Fruit fly (Drosophila melanogaster) whole organism, embryonic: ENCODE results near the gene CG5214.
A peak's percentile ranks its signal among the peaks of the same experiment; 100 is the strongest.

Experiments
- ATbp ChIP-seq: fragments of 200-800 bp; sonication (Bioruptor generic); optimal IDR thresholded peaks from 2 replicates; lab custom pipeline; 2017; ENCODE audit warnings: missing biosample characterization, mild to moderate bottlenecking, missing genetic modification characterization, missing genetic modification reagents
- Ada2b ChIP-seq: fragments of 200-800 bp; sonication (Bioruptor generic); IDR thresholded peaks from 2 replicates; pipeline ENCODE4 v1.3.6; 2022; ENCODE audit warnings: missing biosample characterization, missing genetic modification characterization
- Aef1 ChIP-seq: fragments of 200-800 bp; sonication (Bioruptor generic); IDR thresholded peaks from 3 replicates; pipeline ENCODE4 v1.3.6; 2022; ENCODE audit warnings: missing biosample characterization, missing genetic modification characterization
- Awh ChIP-seq: fragments of 200-800 bp; sonication (Bioruptor generic); IDR thresholded peaks from 2 replicates; pipeline ENCODE4, ENCODE4 v1.3.6; 2022; ENCODE audit warnings: missing biosample characterization, missing genetic modification characterization
- BEAF-32 ChIP-seq: fragments of 200-800 bp; sonication (Bioruptor generic); optimal IDR thresholded peaks from 3 replicates; lab custom pipeline; 2017; ENCODE audit warnings: missing biosample characterization, missing genetic modification characterization, mild to moderate bottlenecking, moderate library complexity, missing genetic modification reagents
- Bgb ChIP-seq: fragments of 200-800 bp; sonication (Bioruptor generic); IDR thresholded peaks from 2 replicates; pipeline ENCODE4 v1.3.6; 2022; ENCODE audit warnings: missing biosample characterization, missing genetic modification characterization; ENCODE audit not compliant: partially characterized antibody
- Blimp-1 ChIP-seq: fragments of 200-800 bp; sonication (Bioruptor generic); optimal IDR thresholded peaks from 3 replicates; lab custom pipeline; 2018; ENCODE audit warnings: missing biosample characterization, missing genetic modification characterization, mild to moderate bottlenecking, moderate library complexity, missing genetic modification reagents
- CG10267 ChIP-seq: fragments of 200-800 bp; sonication (Bioruptor generic); optimal IDR thresholded peaks from 2 replicates; lab custom pipeline; 2018; ENCODE audit warnings: missing biosample characterization, mild to moderate bottlenecking, missing genetic modification characterization, moderate library complexity
- CG11504 ChIP-seq: fragments of 200-800 bp; sonication (Bioruptor generic); optimal IDR thresholded peaks from 3 replicates; lab custom pipeline; 2019; ENCODE audit warnings: missing biosample characterization, mild to moderate bottlenecking, missing genetic modification characterization, moderate library complexity
- CG11695 ChIP-seq: fragments of 200-800 bp; sonication (Bioruptor generic); IDR thresholded peaks from 3 replicates; pipeline ENCODE4 v1.3.6; 2022; ENCODE audit warnings: missing biosample characterization, missing genetic modification characterization
- CG12299 ChIP-seq: fragments of 200-800 bp; sonication (Bioruptor generic); optimal IDR thresholded peaks from 2 replicates; lab custom pipeline; 2018; ENCODE audit warnings: missing biosample characterization, mild to moderate bottlenecking, missing genetic modification characterization
- CG12769 ChIP-seq: fragments of 200-800 bp; sonication (Bioruptor generic); optimal IDR thresholded peaks from 2 replicates; lab custom pipeline; 2019; ENCODE audit warnings: missing biosample characterization, mild to moderate bottlenecking, missing genetic modification characterization, moderate library complexity
- CG14050 ChIP-seq: fragments of 200-800 bp; sonication (Bioruptor generic); IDR thresholded peaks from 3 replicates; pipeline ENCODE4 v1.3.6; 2022; ENCODE audit warnings: missing biosample characterization, missing genetic modification characterization
- CG17568 ChIP-seq: fragments of 200-800 bp; sonication (Bioruptor generic); optimal IDR thresholded peaks from 2 replicates; lab custom pipeline; 2018; ENCODE audit warnings: missing biosample characterization, mild to moderate bottlenecking, missing genetic modification characterization, moderate library complexity
- CG30403 ChIP-seq: fragments of 200-800 bp; sonication (Bioruptor generic); optimal IDR thresholded peaks from 3 replicates; lab custom pipeline; 2016; ENCODE audit warnings: missing biosample characterization, missing genetic modification characterization
- CG31441 ChIP-seq: fragments of 200-800 bp; sonication (Bioruptor generic); IDR thresholded peaks from 2 replicates; pipeline ENCODE4 v1.3.6; 2022; ENCODE audit warnings: missing biosample characterization, missing genetic modification characterization
- CG33213 ChIP-seq: fragments of 200-800 bp; sonication (Bioruptor generic); optimal IDR thresholded peaks from 3 replicates; lab custom pipeline; 2016; ENCODE audit warnings: missing biosample characterization, missing genetic modification characterization
- CG5180 ChIP-seq: fragments of 200-800 bp; sonication (Bioruptor generic); optimal IDR thresholded peaks from 3 replicates; lab custom pipeline; 2017; ENCODE audit warnings: missing biosample characterization, missing genetic modification characterization, mild to moderate bottlenecking, moderate library complexity, missing genetic modification reagents
- CG6272 ChIP-seq: fragments of 200-800 bp; sonication (Bioruptor generic); IDR thresholded peaks from 2 replicates; pipeline ENCODE4 v1.3.6; 2022; ENCODE audit warnings: missing biosample characterization, missing genetic modification characterization
- CG7963 ChIP-seq: fragments of 200-800 bp; sonication (Bioruptor generic); IDR thresholded peaks from 3 replicates; pipeline ENCODE4 v1.3.6; 2022; ENCODE audit warnings: missing biosample characterization, missing genetic modification characterization; ENCODE audit not compliant: partially characterized antibody
- CG8359 ChIP-seq: fragments of 200-800 bp; sonication (Bioruptor generic); optimal IDR thresholded peaks from 2 replicates; lab custom pipeline; 2017; ENCODE audit warnings: missing biosample characterization, mild to moderate bottlenecking, missing genetic modification characterization, borderline replicate concordance
- CG8944 ChIP-seq: fragments of 200-800 bp; sonication (Bioruptor generic); optimal IDR thresholded peaks from 3 replicates; lab custom pipeline; 2016; ENCODE audit warnings: missing biosample characterization, missing genetic modification characterization
- CG9727 ChIP-seq: fragments of 200-800 bp; sonication (Bioruptor generic); optimal IDR thresholded peaks from 3 replicates; lab custom pipeline; 2017; ENCODE audit warnings: missing biosample characterization, mild to moderate bottlenecking, missing genetic modification characterization
- CkIIα-i1 ChIP-seq: fragments of 200-800 bp; sonication (Bioruptor generic); IDR thresholded peaks from 2 replicates; pipeline ENCODE4 v1.3.6; 2022; ENCODE audit warnings: missing biosample characterization, missing genetic modification characterization
- Dfd ChIP-seq, 2 experiments: fragments of >200 bp; optimal IDR thresholded peaks; 2 replicates each; lab custom pipeline; 2017; ENCODE audit warnings: missing biosample characterization in 2 of 2, missing genetic modification characterization in 2 of 2
- Dll ChIP-seq: fragments of 200-800 bp; sonication (Bioruptor generic); IDR thresholded peaks from 4 replicates; pipeline ENCODE4 v1.3.6; 2022; ENCODE audit warnings: missing biosample characterization, missing genetic modification characterization; ENCODE audit not compliant: partially characterized antibody
- Doc2 ChIP-seq: fragments of 200-800 bp; sonication (Bioruptor generic); IDR thresholded peaks from 2 replicates; pipeline ENCODE4 v1.3.6; 2022; ENCODE audit warnings: missing biosample characterization, missing genetic modification characterization
- Gsc ChIP-seq: fragments of 200-800 bp; sonication (Bioruptor generic); IDR thresholded peaks from 2 replicates; pipeline ENCODE4 v1.3.6; 2022; ENCODE audit warnings: missing biosample characterization, missing genetic modification characterization
- Gug ChIP-seq: fragments of 200-800 bp; sonication (Bioruptor generic); IDR thresholded peaks from 4 replicates; pipeline ENCODE4 v1.3.6; 2022; ENCODE audit warnings: missing biosample characterization, missing genetic modification characterization
- H15 ChIP-seq: fragments of 200-800 bp; sonication (Bioruptor generic); IDR thresholded peaks from 3 replicates; pipeline ENCODE4 v1.3.6; 2022; ENCODE audit warnings: missing biosample characterization, missing genetic modification characterization
- H2.0 ChIP-seq: fragments of 200-800 bp; sonication (Bioruptor generic); IDR thresholded peaks from 2 replicates; pipeline ENCODE4 v1.3.6; 2022; ENCODE audit warnings: missing biosample characterization, missing genetic modification characterization
- Nf-YA ChIP-seq: fragments of 200-800 bp; sonication (Bioruptor generic); IDR thresholded peaks from 2 replicates; pipeline ENCODE4 v1.3.6; 2022; ENCODE audit warnings: missing biosample characterization, missing genetic modification characterization
- Nf-YB ChIP-seq: fragments of 200-800 bp; sonication (Bioruptor generic); optimal IDR thresholded peaks from 3 replicates; lab custom pipeline; 2019; ENCODE audit warnings: missing biosample characterization, mild to moderate bottlenecking, missing genetic modification characterization, moderate library complexity
- Rx ChIP-seq: fragments of 200-800 bp; sonication (Bioruptor generic); IDR thresholded peaks from 2 replicates; pipeline ENCODE4 v1.3.6; 2022; ENCODE audit warnings: missing biosample characterization, missing genetic modification characterization
- Side ChIP-seq: fragments of 200-800 bp; sonication (Bioruptor generic); optimal IDR thresholded peaks from 2 replicates; lab custom pipeline; 2016; ENCODE audit warnings: missing biosample characterization, missing genetic modification characterization
- ato ChIP-seq: fragments of 200-800 bp; sonication (Bioruptor generic); IDR thresholded peaks from 2 replicates; pipeline ENCODE4 v1.3.6; 2022; ENCODE audit warnings: missing biosample characterization, missing genetic modification characterization; ENCODE audit not compliant: partially characterized antibody
- az2 ChIP-seq: fragments of 200-800 bp; sonication (Bioruptor generic); optimal IDR thresholded peaks from 3 replicates; lab custom pipeline; 2016; ENCODE audit warnings: missing biosample characterization, missing genetic modification characterization
- bowl ChIP-seq: fragments of 200-800 bp; sonication (Bioruptor generic); IDR thresholded peaks from 2 replicates; pipeline ENCODE4 v1.3.6; 2022; ENCODE audit warnings: missing biosample characterization, missing genetic modification characterization
- dpn ChIP-seq, 2 experiments: fragments of 200-800 bp; sonication (Bioruptor generic); optimal IDR thresholded peaks; 3 replicates each; lab custom pipeline; 2016; ENCODE audit warnings: missing biosample characterization in 2 of 2, missing genetic modification characterization in 2 of 2
- ems ChIP-seq: fragments of 200-800 bp; sonication (Bioruptor generic); optimal IDR thresholded peaks from 3 replicates; lab custom pipeline; 2016; ENCODE audit warnings: missing biosample characterization, missing genetic modification characterization
- eve ChIP-seq, 2 experiments: fragments of >200 bp; optimal IDR thresholded peaks; 2 replicates each; lab custom pipeline; 2017; ENCODE audit warnings: missing biosample characterization in 2 of 2, missing genetic modification characterization in 2 of 2
- ind ChIP-seq: fragments of 200-800 bp; sonication (Bioruptor generic); optimal IDR thresholded peaks from 3 replicates; lab custom pipeline; 2016; ENCODE audit warnings: missing biosample characterization, missing genetic modification characterization
- oc ChIP-seq: fragments of 200-800 bp; sonication (Bioruptor generic); optimal IDR thresholded peaks from 2 replicates; lab custom pipeline; 2018; ENCODE audit warnings: missing biosample characterization, mild to moderate bottlenecking, missing genetic modification characterization, moderate library complexity
- peb ChIP-seq: fragments of 200-800 bp; sonication (Bioruptor generic); IDR thresholded peaks from 2 replicates; pipeline ENCODE4 v1.3.6; 2022; ENCODE audit warnings: missing biosample characterization, missing genetic modification characterization
- pum ChIP-seq: fragments of 200-800 bp; sonication (Bioruptor generic); optimal IDR thresholded peaks from 2 replicates; lab custom pipeline; 2016; ENCODE audit warnings: missing biosample characterization, missing genetic modification characterization
- sd ChIP-seq: fragments of 200-800 bp; sonication (Bioruptor generic); optimal IDR thresholded peaks from 3 replicates; lab custom pipeline; 2018; ENCODE audit warnings: missing biosample characterization, mild to moderate bottlenecking, missing genetic modification characterization, moderate library complexity
- sob ChIP-seq: fragments of 200-800 bp; sonication (Bioruptor generic); IDR thresholded peaks from 2 replicates; pipeline ENCODE4 v1.3.6; 2022; ENCODE audit warnings: missing biosample characterization, missing genetic modification characterization
- sqz ChIP-seq: fragments of 200-800 bp; sonication (Bioruptor generic); optimal IDR thresholded peaks from 3 replicates; lab custom pipeline; 2018; ENCODE audit warnings: missing biosample characterization, mild to moderate bottlenecking, missing genetic modification characterization
- ttk ChIP-seq: fragments of 200-800 bp; sonication (Bioruptor generic); IDR thresholded peaks from 2 replicates; pipeline ENCODE4 v2.1.2; 2022; ENCODE audit warnings: missing biosample characterization, missing genetic modification characterization
- tx ChIP-seq: fragments of 200-800 bp; sonication (Bioruptor generic); optimal IDR thresholded peaks from 2 replicates; lab custom pipeline; 2016; ENCODE audit warnings: missing biosample characterization, missing genetic modification characterization
- usp ChIP-seq: fragments of >200 bp; optimal IDR thresholded peaks from 2 replicates; lab custom pipeline; 2017; ENCODE audit warnings: missing biosample characterization, missing genetic modification characterization

Gene CG5214

DNA sequence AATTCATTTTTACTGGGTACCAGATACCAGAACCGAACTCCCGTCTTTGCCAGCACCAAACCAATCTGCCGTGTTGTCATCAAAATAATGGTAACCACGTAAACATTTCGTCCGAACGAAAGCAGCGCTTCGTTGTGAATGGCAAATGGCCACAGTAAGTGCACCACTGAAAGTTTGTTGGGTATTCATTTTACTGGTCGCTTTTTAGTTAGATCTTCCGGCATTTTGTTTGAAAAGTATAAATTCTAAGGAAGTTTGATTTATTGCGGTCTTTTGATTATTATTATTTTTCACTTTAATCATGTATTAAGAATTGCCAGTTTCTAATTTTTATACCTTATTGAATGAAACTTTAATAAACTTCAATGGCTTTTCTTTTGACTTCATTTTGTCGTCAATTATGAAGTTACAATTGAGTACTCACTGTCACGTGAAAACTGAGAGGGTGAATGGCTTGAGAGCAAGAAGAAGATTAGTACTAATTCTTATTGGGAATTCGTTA is 29.6 kb upstream of the CG5214 start, which contains the start of gene ZnT86D (continued):
- TF ChIP-seq Bgb (GFP tag; lab: Robert Waterston, UW), result no peak
- TF ChIP-seq Gug (GFP tag; lab: Robert Waterston, UW), result peak; percentile 50; the same call in 2 of the 4 replicates
- no peak for TF ChIP-seq H15 (GFP tag; lab: Robert Waterston, UW)
- no peak for TF ChIP-seq Dll
- TF ChIP-seq Ada2b (GFP tag; lab: Robert Waterston, UW), result peak; percentile 36; the same call in 1 of the 2 replicates
- peak; percentile 49; the same call in 2 of the 3 replicates for TF ChIP-seq Aef1
- peak; percentile 44 for TF ChIP-seq BEAF-32
- TF ChIP-seq CG5180 (GFP tag; lab: Kevin White, UChicago), result peak; percentile 36
- no peak for TF ChIP-seq CG8359 (GFP tag; lab: Kevin White, UChicago)
- TF ChIP-seq Nf-YB, result peak; percentile 45
- peak; percentile 45 for TF ChIP-seq tx
- no peak for TF ChIP-seq CG6272 (GFP tag; lab: Robert Waterston, UW)
- no peak for TF ChIP-seq oc (tag; lab: Kevin White, UChicago)
- no peak for TF ChIP-seq bowl (GFP tag; lab: Robert Waterston, UW)
- no peak for TF ChIP-seq usp (GFP tag; lab: Kevin White, UChicago)
- TF ChIP-seq CG12299 (tag; lab: Kevin White, UChicago), result peak; percentile 36
- peak; percentile 41 for TF ChIP-seq pum (GFP tag; lab: Kevin White, UChicago)
- TF ChIP-seq Nf-YA (GFP tag; lab: Robert Waterston, UW), result no peak
- no peak for TF ChIP-seq Rx
- no peak for TF ChIP-seq CG14050 (GFP tag; lab: Robert Waterston, UW)
- TF ChIP-seq CkIIα-i1 (GFP tag; lab: Robert Waterston, UW), result no peak
- TF ChIP-seq CG17568 (GFP tag; lab: Kevin White, UChicago), result peak; percentile 58
- peak; percentile 4 for TF ChIP-seq CG8944 (GFP tag; lab: Kevin White, UChicago)
- peak; percentile 55 for TF ChIP-seq sd (tag; lab: Kevin White, UChicago)
- TF ChIP-seq CG33213 (GFP tag; lab: Kevin White, UChicago), result no peak
- no peak for TF ChIP-seq peb (GFP tag; lab: Robert Waterston, UW)
- peak; percentile 54 for TF ChIP-seq CG10267 (tag; lab: Kevin White, UChicago)
- no peak for TF ChIP-seq Doc2 (GFP tag; lab: Robert Waterston, UW)
- peak; percentile 72 for TF ChIP-seq CG31441 (GFP tag; lab: Robert Waterston, UW)
- peak; percentile 10 for TF ChIP-seq CG12769 (tag; lab: Kevin White, UChicago)
- TF ChIP-seq Side, result peak; percentile 13
- TF ChIP-seq ATbp, result peak; percentile 21
- no peak for TF ChIP-seq eve (GFP tag; optimal IDR thresholded peaks at IDR 0.05; lab: Kevin White, UChicago)
- no peak for TF ChIP-seq H2.0
- peak; percentile 51 for TF ChIP-seq ems (GFP tag; lab: Kevin White, UChicago)
- peak; percentile 72 for TF ChIP-seq CG11504
- peak; percentile 46 for TF ChIP-seq sqz (GFP tag; lab: Kevin White, UChicago)
- no peak for TF ChIP-seq ttk (GFP tag; lab: Robert Waterston, UW)
- peak; percentile 59 for TF ChIP-seq ind (GFP tag; lab: Kevin White, UChicago)
- TF ChIP-seq dpn (GFP tag; optimal IDR thresholded peaks at IDR 0.05; lab: Kevin White, UChicago), result peak; percentile 44 to 47
- no peak for TF ChIP-seq CG11695
- TF ChIP-seq CG7963 (GFP tag; lab: Robert Waterston, UW), result no peak
- no peak for TF ChIP-seq Gsc (GFP tag; lab: Robert Waterston, UW)
- TF ChIP-seq sob, result peak; percentile 60; the same call in 1 of the 2 replicates
- no peak for TF ChIP-seq ato
- peak; percentile 43 for TF ChIP-seq Blimp-1 (GFP tag; lab: Kevin White, UChicago)
- no peak for TF ChIP-seq Awh (GFP tag; lab: Robert Waterston, UW)
- peak; percentile 55 for TF ChIP-seq CG9727 (GFP tag; lab: Kevin White, UChicago)
- peak; percentile 59 for TF ChIP-seq CG30403
- TF ChIP-seq Dfd (GFP tag; optimal IDR thresholded peaks at IDR 0.05; lab: Kevin White, UChicago), result no peak
- no peak for TF ChIP-seq az2 (GFP tag; lab: Kevin White, UChicago)
